Worm (Caenorhabditis elegans): Measurements from ENCODE around the gene srg-55.

srg-55 gene

DNA sequence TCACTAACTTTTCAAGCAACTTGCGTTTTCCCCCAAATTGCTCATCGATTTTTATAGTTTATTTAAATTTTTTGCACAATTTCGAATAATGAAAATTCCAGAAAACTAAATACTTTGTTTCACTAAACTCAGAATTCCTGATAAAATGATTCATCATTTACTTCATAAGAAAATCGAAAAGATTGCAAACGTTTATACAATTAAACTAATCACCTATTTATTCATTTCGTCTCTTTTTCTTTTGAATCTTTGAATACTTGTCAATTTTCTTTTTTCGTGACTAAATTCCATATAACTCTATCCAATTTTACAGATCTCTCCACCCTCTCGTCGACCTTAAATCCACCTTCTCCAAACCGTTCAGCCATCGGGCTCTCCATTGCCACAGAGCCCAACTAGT lies 8.4 kb upstream of the srg-55 start, which contains the start of gene C30G7.2:
Gene C30G7.2, plus strand, starts transcription at position 301 of the 400 bp plus-strand sequence.
- TF ChIP-seq eor-1 (tag; optimal IDR thresholded peaks at IDR 0.05): no peak
- no peak for TF ChIP-seq nhr-12 (tag; optimal IDR thresholded peaks at IDR 0.05)
- no peak for TF ChIP-seq lin-15B (tag; optimal IDR thresholded peaks at IDR 0.05)
- TF ChIP-seq jun-1 (tag; optimal IDR thresholded peaks at IDR 0.05): no peak
- no peak for TF ChIP-seq hmg-11 (tag; optimal IDR thresholded peaks at IDR 0.05)
- TF ChIP-seq ZK546.5 (tag; optimal IDR thresholded peaks at IDR 0.05): no peak
- TF ChIP-seq tbx-2 (tag; optimal IDR thresholded peaks at IDR 0.05): no peak
- TF ChIP-seq aly-2 (tag; optimal IDR thresholded peaks at IDR 0.05): no peak
- TF ChIP-seq ceh-28 (tag; optimal IDR thresholded peaks at IDR 0.05): no peak
- TF ChIP-seq nhr-11 (tag; optimal IDR thresholded peaks at IDR 0.05): no peak
- no peak for TF ChIP-seq ama-1 (optimal IDR thresholded peaks at IDR 0.05)
- no peak for TF ChIP-seq R02D3.7 (tag; optimal IDR thresholded peaks at IDR 0.05)
- no peak for TF ChIP-seq elt-1 (tag; optimal IDR thresholded peaks at IDR 0.05)
- no peak for TF ChIP-seq snpc-4 (tag; optimal IDR thresholded peaks at IDR 0.05)
- no peak for TF ChIP-seq fos-1 (tag; optimal IDR thresholded peaks at IDR 0.05)

ce11 chrV:14933450-14934218 lies 5.5 kb upstream of the srg-55 start:
- TF ChIP-seq nhr-77 (tag; optimal IDR thresholded peaks at IDR 0.05) (no peak), lin-15B (tag; optimal IDR thresholded peaks at IDR 0.05) (no peak), ceh-9 (tag; optimal IDR thresholded peaks at IDR 0.05) (no peak), hmg-11 (tag; optimal IDR thresholded peaks at IDR 0.05) (no peak), skn-1 (tag; optimal IDR thresholded peaks at IDR 0.05) (no peak), daf-12 (tag; optimal IDR thresholded peaks at IDR 0.05) (no peak), elt-1 (tag; optimal IDR thresholded peaks at IDR 0.05) (no peak), egl-27 (tag; optimal IDR thresholded peaks at IDR 0.05) (no peak), egl-5 (tag; optimal IDR thresholded peaks at IDR 0.05) (no peak), eor-1 (tag; optimal IDR thresholded peaks at IDR 0.05) (no peak), aly-2 (tag; optimal IDR thresholded peaks at IDR 0.05) (no peak)

DNA sequence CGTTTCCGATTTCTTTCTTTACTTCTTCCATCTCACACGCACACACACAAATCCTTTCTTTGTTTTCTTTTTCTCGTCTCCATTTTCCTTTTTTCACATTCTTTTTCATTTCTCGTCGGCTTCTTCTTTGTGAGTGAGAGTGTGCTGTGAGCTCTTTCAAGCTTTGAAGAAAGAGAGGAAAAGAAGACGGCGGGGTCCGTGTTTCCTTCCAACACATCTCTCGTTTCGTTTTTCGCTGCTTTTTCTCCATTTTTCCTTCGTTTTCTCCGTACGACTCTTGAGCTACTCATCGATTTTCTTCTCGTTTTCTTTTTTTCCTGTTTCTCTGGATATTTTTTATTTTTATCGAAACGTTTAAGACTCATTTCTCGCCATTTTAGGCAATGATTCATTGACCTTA lies 2.0 kb upstream of the srg-55 start:
- TF ChIP-seq nhr-76 (tag; optimal IDR thresholded peaks at IDR 0.05) (no peak), lin-15B (tag; optimal IDR thresholded peaks at IDR 0.05) (peak; percentile 13), jun-1 (tag; optimal IDR thresholded peaks at IDR 0.05) (no peak), fkh-10 (GFP tag; optimal IDR thresholded peaks at IDR 0.05) (peak; percentile 66), snpc-4 (tag; optimal IDR thresholded peaks at IDR 0.05) (peak; percentile 24), nfya-1 (tag; optimal IDR thresholded peaks at IDR 0.05; ENCODE audit: insufficient read depth) (peak; percentile 70), egl-5 (tag; optimal IDR thresholded peaks at IDR 0.05) (peak; percentile 13), lin-39 (tag; optimal IDR thresholded peaks at IDR 0.05) (peak; percentile 65), nhr-67 (tag; optimal IDR thresholded peaks at IDR 0.05) (no peak), hmg-11 (tag; optimal IDR thresholded peaks at IDR 0.05) (peak; percentile 48)

DNA sequence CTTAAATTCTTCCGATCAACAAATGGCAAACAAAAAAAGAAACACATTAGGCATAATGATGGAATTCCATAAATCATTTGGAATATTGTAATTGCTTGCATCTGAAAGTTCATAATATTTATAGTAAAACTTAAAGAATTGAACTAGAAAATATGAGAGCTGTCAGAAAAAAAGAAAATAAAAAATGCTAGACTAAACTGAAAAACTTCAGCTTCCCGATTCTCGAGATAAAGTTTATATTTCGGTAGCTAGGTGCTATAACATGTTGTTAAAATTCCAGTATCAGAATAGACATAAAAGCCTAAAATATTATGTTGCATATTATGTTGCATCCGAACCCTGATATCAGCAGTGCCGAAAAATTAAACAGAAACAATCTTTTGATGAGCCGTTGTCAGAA lies 4.0 kb downstream of the srg-55 start, which contains the start of gene srg-54:
Gene srg-54, minus strand, starts transcription at position 101 of the 400 bp plus-strand sequence.
- TF ChIP-seq sea-2 (GFP tag; optimal IDR thresholded peaks at IDR 0.05) (no peak), zag-1 (tag; optimal IDR thresholded peaks at IDR 0.05) (no peak), nhr-43 (tag; optimal IDR thresholded peaks at IDR 0.05; ENCODE audit: poor library complexity, severe bottlenecking) (no peak)

DNA sequence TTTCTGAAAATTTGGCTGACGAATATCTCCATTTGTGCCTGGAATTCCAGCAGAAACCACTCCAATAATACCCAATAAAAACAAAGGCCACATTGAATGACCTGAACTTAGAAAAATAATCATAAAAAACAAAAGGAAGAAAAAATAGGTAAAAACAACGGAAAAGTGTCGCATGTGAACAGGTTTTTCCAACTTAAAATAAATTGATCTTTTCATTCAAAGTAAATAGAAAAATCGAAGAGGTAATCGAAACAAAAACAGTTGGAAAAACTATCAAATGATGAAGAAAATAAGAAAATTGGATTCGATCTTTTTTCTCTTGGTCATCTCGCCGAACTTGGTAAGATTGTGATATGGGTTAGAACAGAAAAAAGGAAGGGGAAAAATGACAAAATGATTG lies 6.6 kb downstream of the srg-55 start, which contains the start of gene zmp-4:
Gene zmp-4, minus strand, starts transcription at position 101 of the 400 bp plus-strand sequence.
- TF ChIP-seq pqm-1 (tag; optimal IDR thresholded peaks at IDR 0.05) (no peak), ceh-9 (tag; optimal IDR thresholded peaks at IDR 0.05) (no peak)

DNA sequence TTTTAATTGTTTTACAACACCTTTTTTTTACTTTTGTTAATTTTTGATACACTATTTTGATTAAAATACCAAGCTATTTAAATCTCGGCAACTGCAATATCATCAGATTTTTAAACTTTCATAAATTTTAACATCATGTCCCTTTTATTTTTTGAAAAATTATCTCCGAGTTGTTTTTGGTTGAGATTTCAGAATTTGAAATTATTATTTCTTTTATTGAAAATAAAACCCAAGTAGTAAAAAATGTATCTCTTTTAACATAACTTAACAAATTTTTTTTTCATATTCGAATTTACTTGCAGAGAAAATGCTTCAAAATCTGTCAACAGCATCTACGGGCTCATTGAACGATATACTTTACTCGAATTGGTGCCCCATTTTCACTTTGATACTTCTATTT lies 12.5 kb downstream of the srg-55 start, which contains the start of gene H12D21.11:
Gene H12D21.11, plus strand, starts transcription at position 301 of the 400 bp plus-strand sequence.
- TF ChIP-seq tbx-2 (tag; optimal IDR thresholded peaks at IDR 0.05): no peak
- no peak for TF ChIP-seq nhr-43 (tag; optimal IDR thresholded peaks at IDR 0.05; ENCODE audit: poor library complexity, severe bottlenecking)
- no peak for TF ChIP-seq zag-1 (tag; optimal IDR thresholded peaks at IDR 0.05)
- no peak for TF ChIP-seq nhr-77 (tag; optimal IDR thresholded peaks at IDR 0.05)
- no peak for TF ChIP-seq snpc-4 (tag; optimal IDR thresholded peaks at IDR 0.05)
- no peak for TF ChIP-seq nhr-28 (tag; optimal IDR thresholded peaks at IDR 0.05)

All from whole organism, L3 larva.